Fruit fly (Drosophila melanogaster) whole organism, embryonic: ENCODE results near the gene CG7914.

Source experiments
- Bgb ChIP-seq: fragments of 200-800 bp; sonication (Bioruptor generic); IDR thresholded peaks from 2 replicates; pipeline ENCODE4 v1.3.6; 2022; ENCODE audit warnings: missing biosample characterization, missing genetic modification characterization; ENCODE audit not compliant: partially characterized antibody
- CG10209 ChIP-seq: fragments of 200-800 bp; sonication (Bioruptor generic); optimal IDR thresholded peaks from 3 replicates; lab custom pipeline; 2017; ENCODE audit warnings: missing biosample characterization, mild to moderate bottlenecking, missing genetic modification characterization, missing genetic modification reagents
- CG10431 ChIP-seq: fragments of 200-800 bp; sonication (Bioruptor generic); optimal IDR thresholded peaks from 3 replicates; lab custom pipeline; 2018; ENCODE audit warnings: missing biosample characterization, mild to moderate bottlenecking, missing genetic modification characterization
- CG11085 ChIP-seq: fragments of 200-800 bp; sonication (Bioruptor generic); IDR thresholded peaks from 2 replicates; pipeline ENCODE4 v1.3.6; 2022; ENCODE audit warnings: missing biosample characterization, missing genetic modification characterization
- CG11093 ChIP-seq: fragments of 200-800 bp; sonication (Bioruptor generic); IDR thresholded peaks from 3 replicates; pipeline ENCODE4 v1.3.6; 2022; ENCODE audit warnings: missing biosample characterization, missing genetic modification characterization
- CG11695 ChIP-seq: fragments of 200-800 bp; sonication (Bioruptor generic); IDR thresholded peaks from 3 replicates; pipeline ENCODE4 v1.3.6; 2022; ENCODE audit warnings: missing biosample characterization, missing genetic modification characterization
- CG1603 ChIP-seq: fragments of 200-800 bp; sonication (Bioruptor generic); optimal IDR thresholded peaks from 2 replicates; lab custom pipeline; 2019; ENCODE audit warnings: missing biosample characterization, mild to moderate bottlenecking, missing genetic modification characterization, moderate library complexity
- CG1647 ChIP-seq: fragments of 200-800 bp; sonication (Bioruptor generic); optimal IDR thresholded peaks from 3 replicates; lab custom pipeline; 2016; ENCODE audit warnings: missing biosample characterization, missing genetic modification characterization
- CG16813 ChIP-seq: fragments of 200-800 bp; sonication (Bioruptor generic); IDR thresholded peaks from 3 replicates; pipeline ENCODE4 v1.3.6; 2022; ENCODE audit warnings: missing biosample characterization, missing genetic modification characterization; ENCODE audit not compliant: partially characterized antibody
- CG18476 ChIP-seq: fragments of 200-800 bp; sonication (Bioruptor generic); optimal IDR thresholded peaks from 2 replicates; lab custom pipeline; 2016; ENCODE audit warnings: missing biosample characterization, mild to moderate bottlenecking, missing genetic modification characterization
- CG2712 ChIP-seq: fragments of 200-800 bp; optimal IDR thresholded peaks from 3 replicates; lab custom pipeline; 2019; ENCODE audit warnings: missing biosample characterization, mild to moderate bottlenecking, missing genetic modification characterization, moderate library complexity
- CG30431 ChIP-seq: fragments of 200-800 bp; sonication (Bioruptor generic); optimal IDR thresholded peaks from 2 replicates; lab custom pipeline; 2017; ENCODE audit warnings: missing biosample characterization, missing genetic modification characterization
- CG3281 ChIP-seq: fragments of 200-800 bp; sonication (Bioruptor generic); optimal IDR thresholded peaks from 3 replicates; lab custom pipeline; 2017; ENCODE audit warnings: missing biosample characterization, mild to moderate bottlenecking, missing genetic modification characterization
- CG33213 ChIP-seq: fragments of 200-800 bp; sonication (Bioruptor generic); optimal IDR thresholded peaks from 3 replicates; lab custom pipeline; 2016; ENCODE audit warnings: missing biosample characterization, missing genetic modification characterization
- CG34376 ChIP-seq: fragments of 200-800 bp; sonication (Bioruptor generic); optimal IDR thresholded peaks from 2 replicates; lab custom pipeline; 2018; ENCODE audit warnings: missing biosample characterization, mild to moderate bottlenecking, missing genetic modification characterization
- CG3726 ChIP-seq: fragments of 200-800 bp; sonication (Bioruptor generic); IDR thresholded peaks from 3 replicates; pipeline ENCODE4, ENCODE4 v1.3.6; 2022; ENCODE audit warnings: missing biosample characterization, missing genetic modification characterization
- CG3838 ChIP-seq: fragments of 200-800 bp; sonication (Bioruptor generic); optimal IDR thresholded peaks from 3 replicates; lab custom pipeline; 2016; ENCODE audit warnings: missing biosample characterization, missing genetic modification characterization
- CG4730 ChIP-seq: fragments of 200-800 bp; sonication (Bioruptor generic); IDR thresholded peaks from 2 replicates; pipeline ENCODE4 v1.3.6; 2022; ENCODE audit warnings: missing biosample characterization, missing genetic modification characterization
- CG5245 ChIP-seq: fragments of 200-800 bp; sonication (Bioruptor generic); optimal IDR thresholded peaks from 3 replicates; lab custom pipeline; 2016; ENCODE audit warnings: missing biosample characterization, missing genetic modification characterization
- CG8924 ChIP-seq: fragments of 200-800 bp; optimal IDR thresholded peaks from 3 replicates; lab custom pipeline; 2019; ENCODE audit warnings: missing biosample characterization, mild to moderate bottlenecking, missing genetic modification characterization, moderate library complexity
- CG9609 ChIP-seq: fragments of 200-800 bp; sonication (Bioruptor generic); optimal IDR thresholded peaks from 3 replicates; lab custom pipeline; 2016; ENCODE audit warnings: missing biosample characterization, missing genetic modification characterization
- Camta ChIP-seq: fragments of 200-800 bp; sonication (Bioruptor generic); optimal IDR thresholded peaks from 2 replicates; lab custom pipeline; 2016; ENCODE audit warnings: missing biosample characterization, missing genetic modification characterization
- D19A ChIP-seq: fragments of 200-800 bp; optimal IDR thresholded peaks from 3 replicates; lab custom pipeline; 2019; ENCODE audit warnings: missing biosample characterization, mild to moderate bottlenecking, missing genetic modification characterization, moderate library complexity
- Eip74EF ChIP-seq, 2 experiments: fragments of 200-800 bp in 1 of 2; fragments of >200 bp in 1 of 2; sonication (Bioruptor generic) in 1 of 2; optimal IDR thresholded peaks; 2 replicates each; lab custom pipeline; 2017 to 2019; ENCODE audit warnings: missing biosample characterization in 2 of 2, missing genetic modification characterization in 2 of 2, mild to moderate bottlenecking in 1 of 2, moderate library complexity in 1 of 2
- Ets65A ChIP-seq: fragments of 200-800 bp; sonication (Bioruptor generic); peaks from one replicate; lab custom pipeline; 2016; ENCODE audit warnings: missing biosample characterization, missing genetic modification characterization
- GATAe ChIP-seq: fragments of 200-800 bp; sonication (Bioruptor generic); conservative IDR thresholded peaks from 2 replicates; pipeline ENCODE4 v1.3.6; 2022; ENCODE audit warnings: missing biosample characterization, missing genetic modification characterization
- HLH3B ChIP-seq: fragments of 200-800 bp; sonication (Bioruptor generic); IDR thresholded peaks from 2 replicates; pipeline ENCODE4 v1.3.6; 2022; ENCODE audit warnings: missing biosample characterization, missing genetic modification characterization
- HmgZ ChIP-seq: fragments of 200-800 bp; sonication (Bioruptor generic); optimal IDR thresholded peaks from 2 replicates; lab custom pipeline; 2018; ENCODE audit warnings: missing biosample characterization, mild to moderate bottlenecking, missing genetic modification characterization
- Hsf ChIP-seq: fragments of 200-800 bp; sonication (Bioruptor generic); optimal IDR thresholded peaks from 3 replicates; lab custom pipeline; 2016; ENCODE audit warnings: missing biosample characterization, missing genetic modification characterization
- Mes4 ChIP-seq: fragments of 200-800 bp; sonication (Bioruptor generic); optimal IDR thresholded peaks from 2 replicates; lab custom pipeline; 2016; ENCODE audit warnings: missing biosample characterization, missing genetic modification characterization
- Mrtf ChIP-seq: fragments of 200-800 bp; sonication (Bioruptor generic); IDR thresholded peaks from 3 replicates; pipeline ENCODE4 v1.3.6; 2022; ENCODE audit warnings: missing biosample characterization, missing genetic modification characterization
- NfI ChIP-seq: fragments of 200-800 bp; sonication (Bioruptor generic); optimal IDR thresholded peaks from 3 replicates; lab custom pipeline; 2018; ENCODE audit warnings: missing biosample characterization, mild to moderate bottlenecking, missing genetic modification characterization, moderate library complexity
- Ravus ChIP-seq: fragments of 200-800 bp; sonication (Bioruptor generic); IDR thresholded peaks from 2 replicates; pipeline ENCODE4 v1.3.6; 2022; ENCODE audit warnings: missing biosample characterization, missing genetic modification characterization
- Ssrp ChIP-seq: fragments of 200-800 bp; sonication (Bioruptor generic); optimal IDR thresholded peaks from 2 replicates; lab custom pipeline; 2018; ENCODE audit warnings: missing biosample characterization, mild to moderate bottlenecking, missing genetic modification characterization, moderate library complexity
- Vsx1 ChIP-seq: fragments of 200-800 bp; sonication (Bioruptor generic); optimal IDR thresholded peaks from 2 replicates; lab custom pipeline; 2017; ENCODE audit warnings: missing biosample characterization, mild to moderate bottlenecking, missing genetic modification characterization, missing genetic modification reagents
- ase ChIP-seq: fragments of 200-800 bp; sonication (Bioruptor generic); IDR thresholded peaks from 3 replicates; pipeline ENCODE4 v1.3.6; 2022; ENCODE audit warnings: missing biosample characterization, missing genetic modification characterization
- ato ChIP-seq: fragments of 200-800 bp; sonication (Bioruptor generic); IDR thresholded peaks from 2 replicates; pipeline ENCODE4 v1.3.6; 2022; ENCODE audit warnings: missing biosample characterization, missing genetic modification characterization; ENCODE audit not compliant: partially characterized antibody
- cwo ChIP-seq: fragments of 200-800 bp; sonication (Bioruptor generic); optimal IDR thresholded peaks from 3 replicates; lab custom pipeline; 2017; ENCODE audit warnings: missing biosample characterization, missing genetic modification characterization, mild to moderate bottlenecking, moderate library complexity, missing genetic modification reagents
- danr ChIP-seq: fragments of 200-800 bp; sonication (Bioruptor generic); IDR thresholded peaks from 2 replicates; pipeline ENCODE4 v1.3.6; 2022; ENCODE audit warnings: missing biosample characterization, missing genetic modification characterization
- dmrt11E ChIP-seq: fragments of 200-800 bp; sonication (Bioruptor generic); optimal IDR thresholded peaks from 3 replicates; lab custom pipeline; 2018; ENCODE audit warnings: missing biosample characterization, mild to moderate bottlenecking, missing genetic modification characterization, moderate library complexity
- en ChIP-seq: fragments of 200-800 bp; sonication (Bioruptor generic); optimal IDR thresholded peaks from 2 replicates; lab custom pipeline; 2016; ENCODE audit warnings: missing biosample characterization, missing genetic modification characterization
- eyg ChIP-seq: fragments of 200-800 bp; sonication (Bioruptor generic); optimal IDR thresholded peaks from 3 replicates; lab custom pipeline; 2016; ENCODE audit warnings: missing biosample characterization, missing genetic modification characterization
- fd64A ChIP-seq: fragments of 200-800 bp; sonication (Bioruptor generic); optimal IDR thresholded peaks from 3 replicates; lab custom pipeline; 2018; ENCODE audit warnings: missing biosample characterization, mild to moderate bottlenecking, missing genetic modification characterization
- grau ChIP-seq: fragments of 200-800 bp; optimal IDR thresholded peaks from 3 replicates; lab custom pipeline; 2019; ENCODE audit warnings: missing biosample characterization, mild to moderate bottlenecking, missing genetic modification characterization, moderate library complexity
- maf-S ChIP-seq: fragments of 200-800 bp; sonication (Bioruptor generic); optimal IDR thresholded peaks from 2 replicates; lab custom pipeline; 2016; ENCODE audit warnings: missing biosample characterization, missing genetic modification characterization
- mam ChIP-seq: fragments of 200-800 bp; sonication (Bioruptor generic); optimal IDR thresholded peaks from 3 replicates; lab custom pipeline; 2016; ENCODE audit warnings: missing biosample characterization, missing genetic modification characterization
- nom ChIP-seq: fragments of 200-800 bp; sonication (Bioruptor generic); optimal IDR thresholded peaks from 2 replicates; lab custom pipeline; 2017; ENCODE audit warnings: missing biosample characterization, missing genetic modification characterization, mild to moderate bottlenecking, moderate library complexity, missing genetic modification reagents
- pros ChIP-seq: fragments of 200-800 bp; sonication (Bioruptor generic); optimal IDR thresholded peaks from 3 replicates; lab custom pipeline; 2019; ENCODE audit warnings: missing biosample characterization, mild to moderate bottlenecking, missing genetic modification characterization, moderate library complexity
- rib ChIP-seq: fragments of 200-800 bp; sonication (Bioruptor generic); IDR thresholded peaks from 2 replicates; pipeline ENCODE4 v1.3.6; 2022; ENCODE audit warnings: missing biosample characterization, missing genetic modification characterization
- sob ChIP-seq: fragments of 200-800 bp; sonication (Bioruptor generic); IDR thresholded peaks from 2 replicates; pipeline ENCODE4 v1.3.6; 2022; ENCODE audit warnings: missing biosample characterization, missing genetic modification characterization
- tap ChIP-seq: fragments of 200-800 bp; optimal IDR thresholded peaks from 3 replicates; lab custom pipeline; 2019; ENCODE audit warnings: missing biosample characterization, mild to moderate bottlenecking, missing genetic modification characterization, moderate library complexity
- vvl ChIP-seq: fragments of 200-800 bp; sonication (Bioruptor generic); IDR thresholded peaks from 2 replicates; pipeline ENCODE4 v1.3.6; 2022; ENCODE audit warnings: missing biosample characterization, missing genetic modification characterization

The CG7914 gene

dm6 chrX:19193336-19193735, at the start of gene CG7914, which contains the start of gene CG14194 (continued):
- TF ChIP-seq CG3726 (GFP tag; lab: Robert Waterston, UW) (no peak), CG1603 (peak; percentile 60), CG34376 (GFP tag; lab: Kevin White, UChicago) (peak; percentile 2), eyg (GFP tag; lab: Kevin White, UChicago) (no peak), tap (tag; lab: Kevin White, UChicago) (no peak), Ssrp (no peak), CG9609 (GFP tag; lab: Kevin White, UChicago) (no peak), ato (GFP tag; lab: Robert Waterston, UW) (peak; percentile 89), nom (GFP tag; lab: Kevin White, UChicago) (peak; percentile 3), CG18476 (no peak), rib (GFP tag; lab: Robert Waterston, UW) (no peak), D19A (tag; lab: Kevin White, UChicago) (no peak), CG5245 (GFP tag; lab: Kevin White, UChicago) (no peak), CG11695 (GFP tag; lab: Robert Waterston, UW) (no peak), en (GFP tag; lab: Kevin White, UChicago) (no peak), CG11093 (GFP tag; lab: Robert Waterston, UW) (no peak), CG16813 (GFP tag; lab: Robert Waterston, UW) (peak; percentile 82), cwo (GFP tag; lab: Kevin White, UChicago) (no peak), Hsf (GFP tag; lab: Kevin White, UChicago) (no peak), Camta (no peak), CG30431 (no peak), maf-S (GFP tag; lab: Kevin White, UChicago) (no peak), CG8924 (tag; lab: Kevin White, UChicago) (peak; percentile 1), Vsx1 (GFP tag; lab: Kevin White, UChicago) (no peak), CG3281 (no peak), Mrtf (GFP tag; lab: Robert Waterston, UW) (no peak), ase (GFP tag; lab: Robert Waterston, UW) (no peak), fd64A (GFP tag; lab: Kevin White, UChicago) (no peak), Ets65A (GFP tag; lab: Kevin White, UChicago) (peak; percentile 54), pros (GFP tag; lab: Kevin White, UChicago) (no peak), CG10209 (no peak), danr (GFP tag; lab: Robert Waterston, UW) (no peak), HmgZ (tag; lab: Kevin White, UChicago) (peak; percentile 45), GATAe (GFP tag; lab: Robert Waterston, UW) (no peak), CG3838 (GFP tag; lab: Kevin White, UChicago) (no peak), HLH3B (no peak), Bgb (GFP tag; lab: Robert Waterston, UW) (peak; percentile 87), Ravus (GFP tag; lab: Robert Waterston, UW) (no peak), CG2712 (peak; percentile 5), CG1647 (GFP tag; lab: Kevin White, UChicago) (no peak), CG33213 (GFP tag; lab: Kevin White, UChicago) (no peak), sob (GFP tag; lab: Robert Waterston, UW) (0 out of 2 replicates have a peak, but pooled peaks have one; percentile 32), Eip74EF (GFP tag; optimal IDR thresholded peaks at IDR 0.05; lab: Kevin White, UChicago) (no peak), Mes4 (GFP tag; lab: Kevin White, UChicago) (no peak), NfI (GFP tag; lab: Kevin White, UChicago) (peak; percentile 12), grau (tag; lab: Kevin White, UChicago) (peak; percentile 14), mam (GFP tag; lab: Kevin White, UChicago) (no peak), dmrt11E (tag; lab: Kevin White, UChicago) (no peak), vvl (GFP tag; lab: Robert Waterston, UW) (no peak), CG4730 (GFP tag; lab: Robert Waterston, UW) (no peak), CG11085 (GFP tag; lab: Robert Waterston, UW) (no peak), CG10431 (GFP tag; lab: Kevin White, UChicago) (no peak)
